Worm (Caenorhabditis elegans) whole organism, young adult: ENCODE results near the gene Y55B1BR.8.

ENCODE experiments used
- B0019.2 ChIP-seq: fragments of 200-800 bp; sonication (Bioruptor generic); conservative IDR thresholded peaks from 2 replicates; pipeline ENCODE4 v1.3.6; 2022; ENCODE audit warnings: missing genetic modification reagents, missing genetic modification characterization, missing compliant biosample characterization
- B0336.3 ChIP-seq: fragments of 200-800 bp; sonication (Bioruptor generic); IDR thresholded peaks from 2 replicates; pipeline ENCODE4 v1.3.6; 2022; ENCODE audit warnings: missing genetic modification characterization, missing compliant biosample characterization
- C06A6.2 ChIP-seq: fragments of 200-800 bp; sonication (Bioruptor generic); conservative IDR thresholded peaks from 2 replicates; pipeline ENCODE4 v1.3.6; 2022; ENCODE audit warnings: missing genetic modification characterization, missing compliant biosample characterization
- D2030.7 ChIP-seq: fragments of 200-800 bp; sonication (Bioruptor generic); IDR thresholded peaks from 2 replicates; pipeline ENCODE4 v1.3.6; 2022; ENCODE audit warnings: missing genetic modification reagents, missing genetic modification characterization, missing compliant biosample characterization
- F33H1.4 ChIP-seq: fragments of 200-800 bp; sonication (Bioruptor generic); IDR thresholded peaks from 2 replicates; pipeline ENCODE4 v1.3.6; 2022; ENCODE audit warnings: missing genetic modification reagents, missing genetic modification characterization, missing compliant biosample characterization
- F37B4.10 ChIP-seq: fragments of 200-800 bp; sonication (Bioruptor generic); IDR thresholded peaks from 2 replicates; pipeline ENCODE4 v1.3.6; 2022; ENCODE audit warnings: missing genetic modification characterization, missing compliant biosample characterization
- F39B2.1 ChIP-seq: fragments of 200-800 bp; sonication (Bioruptor generic); IDR thresholded peaks from 2 replicates; pipeline ENCODE4 v1.3.6; 2022; ENCODE audit warnings: missing genetic modification reagents, missing genetic modification characterization, missing compliant biosample characterization
- F55B11.4 ChIP-seq: sonication (generic microtip); optimal IDR thresholded peaks from 2 replicates; lab custom pipeline; 2016; ENCODE audit warnings: missing compliant biosample characterization, missing genetic modification characterization, borderline replicate concordance; ENCODE audit not compliant: insufficient read depth
- Y53F4B.3 ChIP-seq: fragments of 200-800 bp; sonication (Bioruptor generic); IDR thresholded peaks from 2 replicates; pipeline ENCODE4 v1.3.6; 2022; ENCODE audit warnings: missing genetic modification reagents, missing genetic modification characterization, missing compliant biosample characterization
- Y67H2A.10 ChIP-seq: fragments of 200-800 bp; sonication (Bioruptor generic); conservative IDR thresholded peaks from 2 replicates; pipeline ENCODE4 v1.3.6; 2022; ENCODE audit warnings: missing genetic modification reagents, missing genetic modification characterization, missing compliant biosample characterization
- Y79H2A.3 ChIP-seq: fragments of 200-800 bp; sonication (Bioruptor generic); conservative IDR thresholded peaks from 2 replicates; pipeline ENCODE4 v1.3.6; 2022; ENCODE audit warnings: missing genetic modification reagents, missing genetic modification characterization, missing compliant biosample characterization
- Y95B8A.8 ChIP-seq: fragments of 200-800 bp; sonication (Bioruptor generic); IDR thresholded peaks from 2 replicates; pipeline ENCODE4 v1.3.6; 2022; ENCODE audit warnings: missing genetic modification reagents, missing genetic modification characterization, missing compliant biosample characterization
- aptf-2 ChIP-seq: fragments of 200-800 bp; sonication (Bioruptor generic); conservative IDR thresholded peaks from 2 replicates; pipeline ENCODE4 v1.3.6; 2022; ENCODE audit warnings: missing genetic modification reagents, missing genetic modification characterization, missing compliant biosample characterization
- attf-3 ChIP-seq: fragments of 200-800 bp; sonication (Bioruptor generic); conservative IDR thresholded peaks from 2 replicates; pipeline ENCODE4 v1.3.6; 2022; ENCODE audit warnings: missing genetic modification reagents, missing genetic modification characterization, missing compliant biosample characterization
- bed-1 ChIP-seq: fragments of 200-800 bp; sonication (Bioruptor generic); IDR thresholded peaks from 2 replicates; pipeline ENCODE4 v1.3.6; 2022; ENCODE audit warnings: missing genetic modification reagents, missing genetic modification characterization, missing compliant biosample characterization
- bed-2 ChIP-seq: fragments of 200-800 bp; sonication (Bioruptor generic); IDR thresholded peaks from 2 replicates; pipeline ENCODE4 v1.3.6; 2022; ENCODE audit warnings: missing genetic modification reagents, missing genetic modification characterization, missing compliant biosample characterization
- cebp-2 ChIP-seq: fragments of 200-800 bp; sonication (Bioruptor generic); IDR thresholded peaks from 2 replicates; pipeline ENCODE4 v1.3.6; 2022; ENCODE audit warnings: missing genetic modification characterization, missing compliant biosample characterization
- ceh-40 ChIP-seq: fragments of 200-800 bp; sonication (Bioruptor generic); IDR thresholded peaks from 2 replicates; pipeline ENCODE4 v1.3.6; 2022; ENCODE audit warnings: missing genetic modification characterization, missing compliant biosample characterization
- ceh-91 ChIP-seq: fragments of 200-800 bp; sonication (Bioruptor generic); IDR thresholded peaks from 2 replicates; pipeline ENCODE4 v1.3.6; 2022; ENCODE audit warnings: missing genetic modification reagents, missing genetic modification characterization, missing compliant biosample characterization
- die-1 ChIP-seq: sonication (generic microtip); optimal IDR thresholded peaks from 2 replicates; lab custom pipeline; 2016; ENCODE audit warnings: missing genotype, mild to moderate bottlenecking, missing genetic modification characterization, missing compliant biosample characterization
- egrh-3 ChIP-seq: fragments of 200-800 bp; sonication (Bioruptor generic); IDR thresholded peaks from 2 replicates; pipeline ENCODE4 v1.3.6; 2022; ENCODE audit warnings: missing genetic modification reagents, missing genetic modification characterization, missing compliant biosample characterization
- hmg-20 ChIP-seq: fragments of 200-800 bp; sonication (Bioruptor generic); IDR thresholded peaks from 2 replicates; pipeline ENCODE4 v1.3.6; 2022; ENCODE audit warnings: missing genetic modification reagents, missing genetic modification characterization, missing compliant biosample characterization
- lag-1 ChIP-seq: fragments of 200-800 bp; sonication (Bioruptor generic); IDR thresholded peaks from 2 replicates; pipeline ENCODE4 v1.3.6; 2022; ENCODE audit warnings: missing genetic modification reagents, missing genetic modification characterization, missing compliant biosample characterization
- let-526 ChIP-seq: fragments of 200-800 bp; sonication (Bioruptor generic); IDR thresholded peaks from 2 replicates; pipeline ENCODE4 v1.3.6; 2022; ENCODE audit warnings: missing genetic modification reagents, missing genetic modification characterization, missing compliant biosample characterization
- lin-26 ChIP-seq: fragments of 200-800 bp; sonication (Bioruptor generic); IDR thresholded peaks from 2 replicates; pipeline ENCODE4 v1.3.6; 2022; ENCODE audit warnings: missing genetic modification reagents, missing genetic modification characterization, missing compliant biosample characterization
- lin-54 ChIP-seq: fragments of 200-800 bp; sonication (Bioruptor generic); optimal IDR thresholded peaks from 2 replicates; lab custom pipeline; 2018; ENCODE audit warnings: mild to moderate bottlenecking, missing genetic modification characterization, missing compliant biosample characterization
- lir-1 ChIP-seq: fragments of 200-800 bp; sonication (Bioruptor generic); conservative IDR thresholded peaks from 2 replicates; pipeline ENCODE4 v1.3.6; 2022; ENCODE audit warnings: missing genetic modification reagents, missing genetic modification characterization, missing compliant biosample characterization
- madf-8 ChIP-seq: fragments of 200-800 bp; sonication (Bioruptor generic); conservative IDR thresholded peaks from 2 replicates; pipeline ENCODE4 v1.3.6; 2022; ENCODE audit warnings: missing genetic modification reagents, missing genetic modification characterization, missing compliant biosample characterization
- nfya-2 ChIP-seq: fragments of 200-800 bp; sonication (Bioruptor generic); IDR thresholded peaks from 2 replicates; pipeline ENCODE4 v1.3.6; 2022; ENCODE audit warnings: missing genetic modification reagents, missing genetic modification characterization, missing compliant biosample characterization
- rcor-1 ChIP-seq: fragments of 200-800 bp; sonication (Bioruptor generic); IDR thresholded peaks from 2 replicates; pipeline ENCODE4 v1.3.6; 2022; ENCODE audit warnings: missing genetic modification reagents, missing genetic modification characterization, missing compliant biosample characterization
- snpc-4 ChIP-seq, 5 experiments: fragments of 150-350 bp in 1 of 5; sonication (generic microtip) in 4 of 5; optimal IDR thresholded peaks; 2 replicates each; lab custom pipeline; 2014 to 2018; ENCODE audit warnings: missing genetic modification characterization in 5 of 5, missing biosample characterization in 3 of 5, antibody characterized with exemption in 2 of 5, mild to moderate bottlenecking in 2 of 5, missing compliant biosample characterization in 2 of 5, missing genotype in 2 of 5, moderate library complexity in 2 of 5, missing genetic modification reagents in 1 of 5

Y55B1BR.8 gene

DNA sequence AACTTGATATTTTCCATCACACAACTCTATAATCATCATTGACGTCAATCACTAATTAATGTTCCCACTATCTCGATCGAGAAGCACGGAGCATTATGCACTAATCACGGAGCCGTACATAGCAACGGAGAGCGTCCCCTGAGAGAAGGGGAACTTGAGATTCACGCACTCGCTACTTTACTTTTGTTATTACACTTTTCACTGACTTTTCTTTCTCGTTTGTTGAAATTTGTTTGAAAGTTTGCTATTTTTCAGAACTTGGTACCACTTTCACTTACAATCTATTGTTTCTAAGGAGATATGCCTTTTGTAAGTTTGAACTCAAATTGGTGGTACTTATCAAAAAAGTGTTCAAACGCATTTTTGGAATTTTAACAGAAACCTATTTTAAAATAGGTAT lies at the start of gene Y55B1BR.8:
Gene Y55B1BR.8 (plus strand): TSS at position 301 of the 400 bp plus-strand sequence.
- TF ChIP-seq die-1 (no peak), madf-8 (GFP tag; lab: Robert Waterston, UW) (no peak), hmg-20 (GFP tag; lab: Robert Waterston, UW) (no peak), snpc-4 (GFP tag; optimal IDR thresholded peaks at IDR 0.05; lab: Kevin White, UChicago) (no peak), snpc-4 (tag; optimal IDR thresholded peaks at IDR 0.05; lab: Kevin White, UChicago) (no peak), lin-54 (GFP tag; lab: Kevin White, UChicago) (no peak), aptf-2 (GFP tag; lab: Robert Waterston, UW) (no peak), Y67H2A.10 (GFP tag; lab: Robert Waterston, UW) (no peak), Y53F4B.3 (GFP tag; lab: Robert Waterston, UW) (no peak), F55B11.4 (tag; lab: Kevin White, UChicago) (no peak)

DNA sequence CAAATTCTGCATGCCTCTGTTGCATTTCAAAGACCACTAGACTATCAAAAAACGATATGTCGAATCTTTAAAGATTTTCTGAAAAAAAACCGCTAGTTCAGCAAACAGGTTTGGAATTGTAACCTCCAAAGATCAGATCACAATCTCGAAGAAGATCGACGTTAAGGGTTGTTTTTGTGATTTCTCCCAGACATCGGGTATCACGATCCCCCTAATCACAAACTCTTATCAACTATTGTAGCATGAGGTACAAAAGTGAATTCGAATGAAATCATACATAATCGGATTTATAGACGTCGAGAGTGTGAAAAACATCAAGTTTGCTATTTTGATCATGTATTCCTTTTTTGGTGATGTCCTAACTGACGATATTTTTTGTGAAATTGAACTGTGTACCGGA lies 43.3 kb upstream of the Y55B1BR.8 start:
- TF ChIP-seq lin-54 (GFP tag; lab: Kevin White, UChicago) (no peak), egrh-3 (GFP tag; lab: Robert Waterston, UW) (no peak), B0336.3 (no peak), lir-1 (GFP tag; lab: Robert Waterston, UW) (no peak), let-526 (GFP tag; lab: Robert Waterston, UW) (no peak)
- TF ChIP-seq, all 124 proteins: peak for 0

DNA sequence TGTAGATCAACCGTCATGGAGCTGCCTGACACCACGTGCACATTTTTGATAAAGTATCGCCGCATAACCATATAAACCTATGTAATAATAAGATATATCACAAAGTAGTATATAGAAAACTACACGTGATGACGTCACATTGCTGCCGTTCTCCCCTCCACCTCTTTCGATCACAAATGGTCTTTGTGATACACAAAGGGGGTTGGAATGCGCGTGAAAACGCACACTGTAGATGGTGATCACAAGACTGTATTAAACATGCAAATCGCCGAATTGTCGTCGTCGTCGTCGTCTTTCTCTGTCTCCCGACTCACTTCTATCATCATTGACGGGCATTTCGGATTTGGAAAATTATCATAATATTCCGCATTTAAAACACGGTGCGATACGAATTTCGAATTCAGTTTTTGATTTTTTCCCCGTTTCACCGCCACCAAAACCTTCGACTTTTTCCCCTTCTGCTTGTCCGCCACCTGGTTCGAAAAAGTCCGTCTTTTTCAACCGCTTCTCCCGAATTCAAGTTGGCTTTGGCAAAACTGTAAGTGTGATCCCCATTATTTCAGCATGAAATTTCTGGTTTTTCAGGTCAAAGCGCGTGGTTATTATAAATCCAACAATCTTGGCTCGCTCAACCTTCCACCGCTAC lies 41.9 kb upstream of the Y55B1BR.8 start, which contains the start of the genes Y55B1BL.1 and Y55B1BL.2:
Gene Y55B1BL.1 (plus strand): TSS at position 217 of the 646 bp plus-strand sequence.
Gene Y55B1BL.2 (plus strand): TSS at position 596 of the 646 bp plus-strand sequence.
- no peak for TF ChIP-seq C06A6.2

DNA sequence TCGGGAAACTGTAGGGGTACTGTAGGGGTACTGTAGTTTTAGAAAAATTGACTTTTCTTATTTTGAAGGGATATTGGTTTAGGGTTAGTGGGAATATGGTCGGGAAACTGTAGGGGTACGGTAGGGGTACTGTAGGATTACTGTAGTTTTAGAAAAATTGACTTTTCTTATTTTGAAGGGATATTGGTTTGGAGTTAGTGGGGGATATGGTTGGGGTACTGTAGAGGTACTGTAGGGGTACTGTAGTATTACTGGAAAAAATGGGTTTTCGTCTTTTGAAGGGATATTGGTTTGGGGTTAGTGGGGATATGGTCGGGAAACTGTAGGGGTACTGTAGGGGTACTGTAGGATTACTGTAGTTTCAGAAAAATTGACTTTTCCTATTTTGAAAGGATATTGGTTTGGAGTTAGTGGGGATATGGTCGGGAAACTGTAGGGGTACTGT lies 28.8 kb upstream of the Y55B1BR.8 start:
- TF ChIP-seq nfya-2 (GFP tag; lab: Robert Waterston, UW) = 0 out of 2 replicates have a peak, but pooled peaks have one; percentile 48
- peak; percentile 38; the same call in 1 of the 2 replicates for TF ChIP-seq ceh-91 (GFP tag; lab: Robert Waterston, UW)
- TF ChIP-seq F37B4.10 (GFP tag; lab: Robert Waterston, UW) = peak; percentile 96
- peak; percentile 28; the same call in 1 of the 2 replicates for TF ChIP-seq bed-2 (GFP tag; lab: Robert Waterston, UW)
- TF ChIP-seq F39B2.1 (GFP tag; lab: Robert Waterston, UW) = peak; percentile 76; the same call in 1 of the 2 replicates
- peak; percentile 72 for TF ChIP-seq lin-26 (GFP tag; lab: Robert Waterston, UW)
- 0 out of 2 replicates have a peak, but pooled peaks have one; percentile 55 for TF ChIP-seq cebp-2 (GFP tag; lab: Robert Waterston, UW)
- peak; percentile 78; the same call in 1 of the 2 replicates for TF ChIP-seq bed-1 (GFP tag; lab: Robert Waterston, UW)
- TF ChIP-seq Y95B8A.8 (GFP tag; lab: Robert Waterston, UW) = peak; percentile 71
- TF ChIP-seq F33H1.4 (GFP tag; lab: Robert Waterston, UW) = peak; percentile 46
- TF ChIP-seq C06A6.2 = 0 out of 2 replicates have a peak, but pooled peaks have one; percentile 31
- TF ChIP-seq Y67H2A.10 (GFP tag; lab: Robert Waterston, UW) = peak; percentile 31; the same call in 1 of the 2 replicates
- peak; percentile 63 for TF ChIP-seq D2030.7
- TF ChIP-seq attf-3 = peak; percentile 73
- peak; percentile 83 for TF ChIP-seq egrh-3 (GFP tag; lab: Robert Waterston, UW)
- TF ChIP-seq lag-1 (GFP tag; lab: Robert Waterston, UW) = 0 out of 2 replicates have a peak, but pooled peaks have one; percentile 61
- peak; percentile 68; the same call in 1 of the 2 replicates for TF ChIP-seq Y79H2A.3 (GFP tag; lab: Robert Waterston, UW)
- TF ChIP-seq B0019.2 (GFP tag; lab: Robert Waterston, UW) = peak; percentile 47
- TF ChIP-seq rcor-1 (GFP tag; lab: Robert Waterston, UW) = 0 out of 2 replicates have a peak, but pooled peaks have one; percentile 39
- TF ChIP-seq ceh-40 (GFP tag; lab: Robert Waterston, UW) = 0 out of 2 replicates have a peak, but pooled peaks have one; percentile 48
- TF ChIP-seq Y53F4B.3 (GFP tag; lab: Robert Waterston, UW) = peak; percentile 57; the same call in 1 of the 2 replicates
- peak; percentile 12; the same call in 1 of the 2 replicates for TF ChIP-seq let-526 (GFP tag; lab: Robert Waterston, UW)
